Worm (Caenorhabditis elegans) whole organism, midembryonic: Measurements from ENCODE around the gene clec-206.

ENCODE experiments used
- T22C8.4 ChIP-seq: fragments of 200-800 bp; sonication (Bioruptor generic); IDR thresholded peaks from 2 replicates; pipeline ENCODE4 v1.3.6; 2022; ENCODE audit warnings: missing genetic modification characterization, missing compliant biosample characterization
- cog-1 ChIP-seq: sonication (generic microtip); optimal IDR thresholded peaks from 2 replicates; lab custom pipeline; 2016; ENCODE audit warnings: missing genetic modification characterization, missing compliant biosample characterization
- flt-1 ChIP-seq: fragments of 200-800 bp; sonication (Bioruptor generic); IDR thresholded peaks from 2 replicates; pipeline ENCODE4 v1.3.6; 2022; ENCODE audit warnings: missing genetic modification characterization, missing compliant biosample characterization
- klf-2 ChIP-seq: fragments of 200-800 bp; sonication (Bioruptor generic); conservative IDR thresholded peaks from 2 replicates; pipeline ENCODE4 v1.3.6; 2022; ENCODE audit warnings: missing genetic modification reagents, missing genetic modification characterization, missing compliant biosample characterization
- med-1 ChIP-seq: sonication (generic microtip); optimal IDR thresholded peaks from 2 replicates; lab custom pipeline; 2017; ENCODE audit warnings: missing genetic modification characterization, mild to moderate bottlenecking, missing compliant biosample characterization, antibody characterized with exemption, missing genetic modification reagents; ENCODE audit not compliant: insufficient read depth
- ref-1 ChIP-seq: fragments of 200-800 bp; sonication (Bioruptor generic); conservative IDR thresholded peaks from 2 replicates; pipeline ENCODE4 v1.3.6; 2022; ENCODE audit warnings: missing genetic modification reagents, missing genetic modification characterization, missing compliant biosample characterization
- tab-1 ChIP-seq: fragments of 200-800 bp; sonication (Bioruptor generic); IDR thresholded peaks from 2 replicates; pipeline ENCODE4 v1.3.6; 2022; ENCODE audit warnings: missing genetic modification characterization, missing compliant biosample characterization
- ztf-23 ChIP-seq: fragments of 200-800 bp; sonication (Bioruptor generic); IDR thresholded peaks from 2 replicates; pipeline ENCODE4 v1.3.6; 2022; ENCODE audit warnings: missing genetic modification reagents, missing genetic modification characterization, missing compliant biosample characterization
- ztf-29 ChIP-seq: fragments of 200-800 bp; sonication (Bioruptor generic); IDR thresholded peaks from 2 replicates; pipeline ENCODE4 v1.3.6; 2022; ENCODE audit warnings: missing genetic modification reagents, missing genetic modification characterization, missing compliant biosample characterization

clec-206 gene

ce11 chrV:2004229-2004628, at the start of gene clec-206:
Gene clec-206 (minus strand): TSS chrV:2004329.
- TF ChIP-seq tab-1 (GFP tag; lab: Robert Waterston, UW) (no peak), ztf-23 (GFP tag; lab: Robert Waterston, UW) (no peak), ztf-29 (no peak), T22C8.4 (no peak), med-1 (no peak), ref-1 (GFP tag; lab: Robert Waterston, UW) (no peak), flt-1 (GFP tag; lab: Robert Waterston, UW) (no peak), klf-2 (GFP tag; lab: Robert Waterston, UW) (no peak), cog-1 (tag; lab: Kevin White, UChicago) (no peak)

ce11 chrV:2053509-2053908, 49.4 kb upstream of the clec-206 start, which contains the start of gene comt-5:
Gene comt-5 (minus strand): TSS chrV:2053609.
- no peak for TF ChIP-seq T22C8.4
- TF ChIP-seq cog-1 (tag; lab: Kevin White, UChicago), result no peak
- no peak for TF ChIP-seq tab-1 (GFP tag; lab: Robert Waterston, UW)
- TF ChIP-seq flt-1 (GFP tag; lab: Robert Waterston, UW), result no peak
- no peak for TF ChIP-seq ref-1 (GFP tag; lab: Robert Waterston, UW)
- no peak for TF ChIP-seq ztf-29
- no peak for TF ChIP-seq klf-2 (GFP tag; lab: Robert Waterston, UW)
- no peak for TF ChIP-seq med-1
- TF ChIP-seq ztf-23 (GFP tag; lab: Robert Waterston, UW), result no peak

ce11 chrV:2051507-2051906, 47.4 kb upstream of the clec-206 start, which contains the start of gene Y40B10A.11:
Gene Y40B10A.11 (minus strand): TSS chrV:2051607.
- TF ChIP-seq tab-1 (GFP tag; lab: Robert Waterston, UW), result no peak
- no peak for TF ChIP-seq cog-1 (tag; lab: Kevin White, UChicago)
- no peak for TF ChIP-seq ref-1 (GFP tag; lab: Robert Waterston, UW)

ce11 chrV:2050790-2051189, 46.7 kb upstream of the clec-206 start:
- 0 out of 2 replicates have a peak, but pooled peaks have one; percentile 41 for TF ChIP-seq ztf-23 (GFP tag; lab: Robert Waterston, UW)
- no peak for TF ChIP-seq T22C8.4
- TF ChIP-seq tab-1 (GFP tag; lab: Robert Waterston, UW), result no peak

- TF ChIP-seq med-1 (no peak), cog-1 (tag; lab: Kevin White, UChicago) (no peak), klf-2 (GFP tag; lab: Robert Waterston, UW) (no peak), flt-1 (GFP tag; lab: Robert Waterston, UW) (no peak), tab-1 (GFP tag; lab: Robert Waterston, UW) (no peak), ztf-29 (no peak), ztf-23 (GFP tag; lab: Robert Waterston, UW) (no peak), T22C8.4 (no peak), ref-1 (GFP tag; lab: Robert Waterston, UW) (no peak)
Measured at ce11 chrV:2050136-2050535, 46.0 kb upstream of the clec-206 start, which contains the start of gene comt-4. Gene comt-4 (minus strand): TSS chrV:2050185.

ce11 chrV:2045956-2046355, 41.8 kb upstream of the clec-206 start, which contains the start of gene Y40B10A.5:
Gene Y40B10A.5 (minus strand): TSS chrV:2046056.
- TF ChIP-seq cog-1 (tag; lab: Kevin White, UChicago), result no peak
- TF ChIP-seq ref-1 (GFP tag; lab: Robert Waterston, UW), result no peak
- TF ChIP-seq ztf-23 (GFP tag; lab: Robert Waterston, UW), result no peak
- no peak for TF ChIP-seq T22C8.4
- no peak for TF ChIP-seq klf-2 (GFP tag; lab: Robert Waterston, UW)
- no peak for TF ChIP-seq tab-1 (GFP tag; lab: Robert Waterston, UW)
- TF ChIP-seq ztf-29, result no peak
- TF ChIP-seq flt-1 (GFP tag; lab: Robert Waterston, UW), result no peak
- no peak for TF ChIP-seq med-1

- TF ChIP-seq ref-1 (GFP tag; lab: Robert Waterston, UW) (no peak), flt-1 (GFP tag; lab: Robert Waterston, UW) (no peak), ztf-29 (no peak), tab-1 (GFP tag; lab: Robert Waterston, UW) (no peak), med-1 (no peak), ztf-23 (GFP tag; lab: Robert Waterston, UW) (no peak), klf-2 (GFP tag; lab: Robert Waterston, UW) (no peak), cog-1 (tag; lab: Kevin White, UChicago) (no peak), T22C8.4 (no peak)
Measured at ce11 chrV:2035545-2035944, 31.4 kb upstream of the clec-206 start, which contains the start of gene srab-23. Gene srab-23 (minus strand): TSS chrV:2035645.

- TF ChIP-seq tab-1 (GFP tag; lab: Robert Waterston, UW) (no peak), T22C8.4 (no peak), cog-1 (tag; lab: Kevin White, UChicago) (no peak), klf-2 (GFP tag; lab: Robert Waterston, UW) (no peak), ztf-29 (no peak), flt-1 (GFP tag; lab: Robert Waterston, UW) (no peak), ztf-23 (GFP tag; lab: Robert Waterston, UW) (no peak), med-1 (no peak), ref-1 (GFP tag; lab: Robert Waterston, UW) (no peak)
Measured at ce11 chrV:2031454-2031853, 27.3 kb upstream of the clec-206 start, which contains the start of gene hil-6. Gene hil-6 (minus strand): TSS chrV:2031554.

ce11 chrV:2030661-2031060, 26.5 kb upstream of the clec-206 start:
- TF ChIP-seq cog-1 (tag; lab: Kevin White, UChicago), result no peak

- TF ChIP-seq klf-2 (GFP tag; lab: Robert Waterston, UW) (no peak), T22C8.4 (no peak), med-1 (no peak), ref-1 (GFP tag; lab: Robert Waterston, UW) (no peak), ztf-23 (GFP tag; lab: Robert Waterston, UW) (no peak), flt-1 (GFP tag; lab: Robert Waterston, UW) (no peak), cog-1 (tag; lab: Kevin White, UChicago) (no peak), tab-1 (GFP tag; lab: Robert Waterston, UW) (no peak), ztf-29 (no peak)
Measured at ce11 chrV:2029877-2030276, 25.7 kb upstream of the clec-206 start, which contains the start of gene F59A7.12. Gene F59A7.12 (plus strand): TSS chrV:2030177.
